Worm (Caenorhabditis elegans): ENCODE measurements around the gene gur-4.

DNA sequence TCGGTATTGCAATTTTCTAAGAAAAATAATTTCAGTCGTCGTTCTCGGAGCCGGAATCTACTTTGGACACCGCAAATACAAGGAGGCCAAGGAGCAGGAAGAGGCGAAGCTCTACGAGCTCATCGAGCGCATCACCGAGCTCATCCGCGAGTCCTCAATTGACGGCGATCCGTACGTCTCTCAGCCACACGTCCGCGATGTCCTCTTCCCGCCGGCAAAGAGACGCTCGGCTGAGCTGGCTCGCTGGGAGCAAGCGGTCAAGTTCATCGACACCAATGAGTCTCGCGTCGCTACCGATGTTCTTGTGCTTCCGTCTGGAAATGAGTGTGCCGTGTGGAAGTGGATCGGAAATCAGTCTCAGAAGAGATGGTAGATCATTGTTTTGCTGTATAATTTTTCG lies 39.1 kb upstream of the gur-4 start:
- TF ChIP-seq W03F9.2 (tag; optimal IDR thresholded peaks at IDR 0.05) = no peak
- no peak for TF ChIP-seq him-1 (tag; optimal IDR thresholded peaks at IDR 0.05)
- no peak for TF ChIP-seq dao-5 (tag; optimal IDR thresholded peaks at IDR 0.05)

Measured in whole organism, L4/young adult.